Worm (Caenorhabditis elegans): ENCODE results near the gene F08H9.4.

- TF ChIP-seq ceh-16 (tag; optimal IDR thresholded peaks at IDR 0.05) (no peak), sea-2 (GFP tag; optimal IDR thresholded peaks at IDR 0.05) (no peak), mdl-1 (tag; optimal IDR thresholded peaks at IDR 0.05) (no peak), fos-1 (tag; optimal IDR thresholded peaks at IDR 0.05) (no peak), ceh-9 (tag; optimal IDR thresholded peaks at IDR 0.05) (no peak), elt-3 (tag; optimal IDR thresholded peaks at IDR 0.05) (no peak), ZK546.5 (tag; optimal IDR thresholded peaks at IDR 0.05) (no peak), skn-1 (tag; optimal IDR thresholded peaks at IDR 0.05) (no peak), nhr-25 (tag; optimal IDR thresholded peaks at IDR 0.05) (no peak), unc-62 (GFP tag; optimal IDR thresholded peaks at IDR 0.05) (no peak)
These were observed 38.2 kb downstream of the F08H9.4 start for ce11 chrV:14426013-14426412.

Data from whole organism, L3 larva.